Worm (Caenorhabditis elegans): ENCODE measurements around the gene R08C7.11.

Gene R08C7.11

ce11 chrIV:4449843-4450242, 4.9 kb downstream of the R08C7.11 start (continued):
- TF ChIP-seq nhr-237 (tag; optimal IDR thresholded peaks at IDR 0.05) (no peak), eor-1 (tag; optimal IDR thresholded peaks at IDR 0.05) (no peak), elt-1 (tag; optimal IDR thresholded peaks at IDR 0.05) (no peak), ceh-82 (tag; optimal IDR thresholded peaks at IDR 0.05) (no peak), nfya-1 (tag; optimal IDR thresholded peaks at IDR 0.05; ENCODE audit: insufficient read depth) (no peak), ztf-11 (tag; optimal IDR thresholded peaks at IDR 0.05) (no peak), zag-1 (tag; optimal IDR thresholded peaks at IDR 0.05) (no peak), fkh-10 (GFP tag; optimal IDR thresholded peaks at IDR 0.05) (no peak), elt-2 (tag; optimal IDR thresholded peaks at IDR 0.05) (peak; percentile 86), egl-5 (tag; optimal IDR thresholded peaks at IDR 0.05) (no peak), hmg-11 (tag; optimal IDR thresholded peaks at IDR 0.05) (no peak), skn-1 (tag; optimal IDR thresholded peaks at IDR 0.05) (no peak), pha-4 (tag; optimal IDR thresholded peaks at IDR 0.05) (peak; percentile 38), unc-39 (tag; optimal IDR thresholded peaks at IDR 0.05) (no peak)

ce11 chrIV:4449439-4449838, 5.3 kb downstream of the R08C7.11 start, which contains the start of gene R08C7.12:
R08C7.12 (plus strand) TSS chrIV:4449739.
- TF ChIP-seq skn-1 (tag; optimal IDR thresholded peaks at IDR 0.05) (no peak), fkh-10 (GFP tag; optimal IDR thresholded peaks at IDR 0.05) (no peak), egl-27 (tag; optimal IDR thresholded peaks at IDR 0.05) (no peak), ceh-9 (tag; optimal IDR thresholded peaks at IDR 0.05) (no peak), nhr-12 (tag; optimal IDR thresholded peaks at IDR 0.05) (no peak), lin-39 (tag; optimal IDR thresholded peaks at IDR 0.05) (no peak), unc-62 (GFP tag; optimal IDR thresholded peaks at IDR 0.05) (no peak), unc-39 (tag; optimal IDR thresholded peaks at IDR 0.05) (no peak), nhr-25 (tag; optimal IDR thresholded peaks at IDR 0.05) (no peak), pha-4 (tag; optimal IDR thresholded peaks at IDR 0.05) (no peak), elt-2 (tag; optimal IDR thresholded peaks at IDR 0.05) (no peak), nhr-237 (tag; optimal IDR thresholded peaks at IDR 0.05) (no peak), zag-1 (tag; optimal IDR thresholded peaks at IDR 0.05) (no peak), aly-2 (tag; optimal IDR thresholded peaks at IDR 0.05) (no peak), jun-1 (tag; optimal IDR thresholded peaks at IDR 0.05) (no peak), nfya-1 (tag; optimal IDR thresholded peaks at IDR 0.05; ENCODE audit: insufficient read depth) (no peak), mml-1 (tag; optimal IDR thresholded peaks at IDR 0.05) (no peak)

- peak; percentile 8 for TF ChIP-seq pha-4 (tag; optimal IDR thresholded peaks at IDR 0.05)
- TF ChIP-seq lsy-12 (tag; optimal IDR thresholded peaks at IDR 0.05) = no peak
Measured at ce11 chrIV:4448343-4448742, 6.4 kb downstream of the R08C7.11 start.

DNA sequence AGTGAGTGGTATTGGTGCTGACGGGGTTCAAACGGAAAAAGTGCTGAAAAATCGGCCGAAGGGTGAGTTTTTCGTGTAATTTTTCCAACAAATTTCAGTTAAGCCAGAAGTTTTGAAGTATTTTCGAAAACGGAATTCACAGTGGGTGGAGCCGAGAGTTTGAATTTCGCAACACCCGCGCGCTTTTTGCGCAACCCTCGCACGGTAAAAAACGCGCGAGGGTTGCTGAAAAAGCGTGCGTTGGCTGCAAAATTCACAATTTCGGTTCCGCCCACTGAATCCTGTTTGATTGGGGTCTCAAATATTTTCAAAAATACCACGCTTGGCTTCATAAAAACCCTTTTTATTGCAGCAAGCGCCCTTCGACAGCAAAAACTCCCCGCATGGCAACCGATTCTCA, 7.4 kb downstream of the R08C7.11 start:
- TF ChIP-seq nhr-77 (tag; optimal IDR thresholded peaks at IDR 0.05) (no peak), skn-1 (tag; optimal IDR thresholded peaks at IDR 0.05) (no peak), nhr-67 (tag; optimal IDR thresholded peaks at IDR 0.05) (no peak), R02D3.7 (tag; optimal IDR thresholded peaks at IDR 0.05) (no peak), ceh-16 (tag; optimal IDR thresholded peaks at IDR 0.05) (no peak), nhr-11 (tag; optimal IDR thresholded peaks at IDR 0.05) (no peak), ama-1 (optimal IDR thresholded peaks at IDR 0.05) (no peak), tbx-2 (tag; optimal IDR thresholded peaks at IDR 0.05) (no peak), lsy-12 (tag; optimal IDR thresholded peaks at IDR 0.05) (no peak), pha-4 (tag; optimal IDR thresholded peaks at IDR 0.05) (no peak), elt-1 (tag; optimal IDR thresholded peaks at IDR 0.05) (no peak), elt-3 (tag; optimal IDR thresholded peaks at IDR 0.05) (no peak), mdl-1 (tag; optimal IDR thresholded peaks at IDR 0.05) (no peak), nhr-25 (tag; optimal IDR thresholded peaks at IDR 0.05) (no peak), eor-1 (tag; optimal IDR thresholded peaks at IDR 0.05) (no peak)

DNA sequence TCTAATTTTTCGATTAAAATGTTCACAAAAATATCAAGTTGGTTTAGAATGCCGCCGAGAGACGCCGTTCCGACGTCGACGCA, 7.6 kb downstream of the R08C7.11 start, which contains the start of gene chat-1:
Gene chat-1 (plus strand): TSS at position 48 of the 83 bp plus-strand sequence.
- no peak for TF ChIP-seq nhr-76 (tag; optimal IDR thresholded peaks at IDR 0.05)
- no peak for TF ChIP-seq lin-15B (tag; optimal IDR thresholded peaks at IDR 0.05)
- TF ChIP-seq aly-2 (tag; optimal IDR thresholded peaks at IDR 0.05) = no peak
- TF ChIP-seq nhr-25 (tag; optimal IDR thresholded peaks at IDR 0.05) = no peak
- TF ChIP-seq nhr-77 (tag; optimal IDR thresholded peaks at IDR 0.05) = no peak

ce11 chrIV:4446884-4447283, 7.9 kb downstream of the R08C7.11 start:
- TF ChIP-seq unc-39 (tag; optimal IDR thresholded peaks at IDR 0.05) (no peak), nhr-77 (tag; optimal IDR thresholded peaks at IDR 0.05) (no peak), pha-4 (tag; optimal IDR thresholded peaks at IDR 0.05) (peak; percentile 65), pqm-1 (tag; optimal IDR thresholded peaks at IDR 0.05) (peak; percentile 20), nhr-237 (tag; optimal IDR thresholded peaks at IDR 0.05) (no peak), sea-2 (GFP tag; optimal IDR thresholded peaks at IDR 0.05) (no peak), fkh-2 (tag; optimal IDR thresholded peaks at IDR 0.05) (no peak), egl-27 (tag; optimal IDR thresholded peaks at IDR 0.05) (no peak), nhr-12 (tag; optimal IDR thresholded peaks at IDR 0.05) (no peak), mml-1 (tag; optimal IDR thresholded peaks at IDR 0.05) (no peak), jun-1 (tag; optimal IDR thresholded peaks at IDR 0.05) (no peak), lsy-12 (tag; optimal IDR thresholded peaks at IDR 0.05) (no peak), aly-2 (tag; optimal IDR thresholded peaks at IDR 0.05) (no peak), nhr-28 (tag; optimal IDR thresholded peaks at IDR 0.05) (no peak), lin-15B (tag; optimal IDR thresholded peaks at IDR 0.05) (no peak), skn-1 (tag; optimal IDR thresholded peaks at IDR 0.05) (no peak), daf-12 (tag; optimal IDR thresholded peaks at IDR 0.05) (no peak), ceh-9 (tag; optimal IDR thresholded peaks at IDR 0.05) (no peak), nhr-25 (tag; optimal IDR thresholded peaks at IDR 0.05) (peak; percentile 50), lin-39 (tag; optimal IDR thresholded peaks at IDR 0.05) (no peak), snpc-4 (tag; optimal IDR thresholded peaks at IDR 0.05) (no peak), unc-62 (GFP tag; optimal IDR thresholded peaks at IDR 0.05) (no peak), elt-1 (tag; optimal IDR thresholded peaks at IDR 0.05) (no peak), elt-2 (tag; optimal IDR thresholded peaks at IDR 0.05) (no peak), nfya-1 (tag; optimal IDR thresholded peaks at IDR 0.05; ENCODE audit: insufficient read depth) (peak; percentile 59), mdl-1 (tag; optimal IDR thresholded peaks at IDR 0.05) (no peak), egl-5 (tag; optimal IDR thresholded peaks at IDR 0.05) (no peak), nhr-11 (tag; optimal IDR thresholded peaks at IDR 0.05) (no peak)
